Worm (Caenorhabditis elegans) whole organism, early embryonic: ENCODE measurements around the gene cyp-33B1.

Experiments
- B0310.2 ChIP-seq: sonication (generic microtip); optimal IDR thresholded peaks from 2 replicates; lab custom pipeline; 2016; ENCODE audit warnings: mild to moderate bottlenecking, missing genetic modification characterization, missing compliant biosample characterization
- F13C5.2 ChIP-seq: sonication (generic microtip); optimal IDR thresholded peaks from 2 replicates; lab custom pipeline; 2017; ENCODE audit warnings: mild to moderate bottlenecking, missing genetic modification characterization, inconsistent platforms, missing compliant biosample characterization
- aly-1 ChIP-seq: sonication (generic microtip); optimal IDR thresholded peaks from 2 replicates; lab custom pipeline; 2016; ENCODE audit warnings: missing genetic modification characterization, missing compliant biosample characterization
- ama-1 ChIP-seq: fragments of 150-350 bp; optimal IDR thresholded peaks from 2 replicates; lab custom pipeline; 2014
- ceh-13 ChIP-seq: fragments of 200-800 bp; sonication (Bioruptor generic); optimal IDR thresholded peaks from 2 replicates; lab custom pipeline; 2018; ENCODE audit warnings: mild to moderate bottlenecking, missing genetic modification characterization, missing compliant biosample characterization
- ceh-36 ChIP-seq: sonication (generic microtip); optimal IDR thresholded peaks from 2 replicates; lab custom pipeline; 2016; ENCODE audit warnings: missing genetic modification characterization, inconsistent platforms, missing compliant biosample characterization
- ets-7 ChIP-seq: sonication (generic microtip); optimal IDR thresholded peaks from 2 replicates; lab custom pipeline; 2016; ENCODE audit warnings: missing genotype, missing genetic modification characterization, missing compliant biosample characterization
- flt-1 ChIP-seq: fragments of 200-800 bp; sonication (Bioruptor generic); IDR thresholded peaks from 2 replicates; pipeline ENCODE4 v1.3.6; 2022; ENCODE audit warnings: missing genetic modification characterization, missing compliant biosample characterization
- hmbx-1 ChIP-seq: sonication (generic microtip); optimal IDR thresholded peaks from 2 replicates; lab custom pipeline; 2016; ENCODE audit warnings: mild to moderate bottlenecking, missing genetic modification characterization, missing compliant biosample characterization
- hmg-4 ChIP-seq: fragments of 200-800 bp; sonication (Bioruptor generic); optimal IDR thresholded peaks from 2 replicates; lab custom pipeline; 2018; ENCODE audit warnings: mild to moderate bottlenecking, missing genetic modification characterization, missing compliant biosample characterization
- hnd-1 ChIP-seq: sonication (generic microtip); optimal IDR thresholded peaks from 2 replicates; lab custom pipeline; 2016; ENCODE audit warnings: missing genetic modification characterization, missing compliant biosample characterization
- pes-1 ChIP-seq: fragments of 200-800 bp; sonication (Bioruptor generic); IDR thresholded peaks from 2 replicates; pipeline ENCODE4 v1.3.6; 2022; ENCODE audit warnings: missing genetic modification reagents, missing genetic modification characterization, missing compliant biosample characterization
- scrt-1 ChIP-seq: fragments of 200-800 bp; sonication (Bioruptor generic); IDR thresholded peaks from 2 replicates; pipeline ENCODE4 v1.3.6; 2022; ENCODE audit warnings: missing genetic modification characterization, missing compliant biosample characterization
- sea-1 ChIP-seq: fragments of 200-800 bp; sonication (Bioruptor generic); conservative IDR thresholded peaks from 2 replicates; pipeline ENCODE4 v1.3.6; 2022; ENCODE audit warnings: missing genetic modification characterization, missing compliant biosample characterization
- tbx-11 ChIP-seq: fragments of 200-800 bp; sonication (Bioruptor generic); IDR thresholded peaks from 2 replicates; pipeline ENCODE4 v1.3.6; 2022; ENCODE audit warnings: missing genetic modification characterization, missing compliant biosample characterization
- tbx-37 ChIP-seq: fragments of 200-800 bp; sonication (Bioruptor generic); conservative IDR thresholded peaks from 2 replicates; pipeline ENCODE4 v1.3.6; 2022; ENCODE audit warnings: missing genetic modification reagents, missing genetic modification characterization, missing compliant biosample characterization
- tra-4 ChIP-seq: sonication (generic microtip); optimal IDR thresholded peaks from 2 replicates; lab custom pipeline; 2017; ENCODE audit warnings: missing genetic modification characterization, missing compliant biosample characterization

cyp-33B1 gene

DNA sequence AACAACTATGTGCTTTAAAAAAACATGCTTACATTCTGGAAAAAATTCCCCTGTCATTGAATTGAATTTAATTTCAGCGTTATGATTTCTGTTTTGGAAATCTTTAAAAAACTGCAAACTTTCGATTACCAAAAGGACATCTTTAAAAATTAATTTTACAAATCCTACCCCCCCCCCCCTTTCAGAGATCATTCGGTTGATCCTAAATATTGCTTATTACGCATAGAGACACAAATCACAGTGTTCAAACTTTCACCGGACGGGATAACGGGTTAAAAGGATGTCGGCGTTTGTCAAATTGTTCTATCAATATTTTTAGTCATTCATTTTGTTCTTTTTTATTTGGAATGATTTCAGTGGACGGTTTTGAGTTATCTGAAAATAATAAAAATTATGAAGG is 7.9 kb upstream of the cyp-33B1 start, which contains the start of gene C25E10.4:
TSS of gene C25E10.4 (plus strand) at position 301 of the 400 bp plus-strand sequence.
- TF ChIP-seq ceh-36 (no peak), ama-1 (lab: Kevin White, UChicago) (no peak), ceh-13 (GFP tag; lab: Kevin White, UChicago) (no peak), tra-4 (tag; lab: Kevin White, UChicago) (no peak), F13C5.2 (tag; lab: Kevin White, UChicago) (no peak), scrt-1 (GFP tag; lab: Robert Waterston, UW) (no peak), hmbx-1 (tag; lab: Kevin White, UChicago) (no peak), tbx-37 (no peak), pes-1 (GFP tag; lab: Robert Waterston, UW) (no peak), tbx-11 (GFP tag; lab: Robert Waterston, UW) (no peak), B0310.2 (no peak), hmg-4 (GFP tag; lab: Kevin White, UChicago) (no peak), hnd-1 (tag; lab: Kevin White, UChicago) (no peak), ets-7 (tag; lab: Kevin White, UChicago) (no peak), sea-1 (GFP tag; lab: Robert Waterston, UW) (no peak), aly-1 (tag; lab: Kevin White, UChicago) (no peak), flt-1 (GFP tag; lab: Robert Waterston, UW) (no peak)

DNA sequence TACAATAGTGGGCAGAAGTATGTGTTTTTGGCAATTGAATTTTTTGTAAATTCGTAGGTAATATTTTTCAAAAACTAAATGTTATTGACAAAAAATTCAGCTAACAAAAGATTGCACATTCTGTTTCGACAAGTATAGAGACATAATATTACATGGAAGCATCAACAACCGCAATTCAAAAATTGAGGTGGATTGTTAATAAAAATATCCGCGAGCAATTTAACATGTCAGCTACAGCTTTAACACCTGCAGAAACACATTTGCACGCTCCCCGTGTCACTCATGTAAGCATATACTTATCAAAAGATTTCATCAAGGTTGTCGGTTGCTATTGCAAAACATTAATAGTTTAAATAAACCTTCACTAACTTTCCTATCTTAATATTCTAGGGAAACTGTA is 5.4 kb upstream of the cyp-33B1 start, which contains the start of gene srsx-34:
TSS of gene srsx-34 (plus strand) at position 301 of the 400 bp plus-strand sequence.
- TF ChIP-seq pes-1 (GFP tag; lab: Robert Waterston, UW), result no peak
- no peak for TF ChIP-seq hmbx-1 (tag; lab: Kevin White, UChicago)
- TF ChIP-seq hmg-4 (GFP tag; lab: Kevin White, UChicago), result no peak
- no peak for TF ChIP-seq tbx-11 (GFP tag; lab: Robert Waterston, UW)
- TF ChIP-seq hnd-1 (tag; lab: Kevin White, UChicago), result no peak
- TF ChIP-seq ets-7 (tag; lab: Kevin White, UChicago), result no peak
- TF ChIP-seq aly-1 (tag; lab: Kevin White, UChicago), result no peak
- no peak for TF ChIP-seq ceh-13 (GFP tag; lab: Kevin White, UChicago)
- no peak for TF ChIP-seq B0310.2
- TF ChIP-seq flt-1 (GFP tag; lab: Robert Waterston, UW), result no peak
- TF ChIP-seq F13C5.2 (tag; lab: Kevin White, UChicago), result no peak

DNA sequence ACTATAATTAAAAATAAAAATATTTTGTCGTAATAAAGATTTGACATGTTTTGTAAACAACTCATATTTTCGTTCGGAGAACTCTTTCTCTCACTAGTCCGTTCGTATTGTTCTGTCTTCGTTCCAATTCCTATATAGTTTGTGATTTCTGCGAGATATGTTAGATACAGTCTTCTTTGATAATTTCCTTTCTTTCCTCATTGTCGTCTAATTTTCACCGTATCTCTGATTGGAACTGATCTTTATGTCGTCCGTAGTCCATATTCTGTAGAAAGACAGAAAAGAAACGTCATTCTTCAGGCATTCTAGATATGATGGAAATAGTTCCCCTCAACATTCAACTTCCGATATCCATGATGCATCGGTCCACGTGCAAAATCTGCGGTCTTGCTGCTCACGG is 3.7 kb downstream of the cyp-33B1 start, which contains the start of gene nhr-30:
TSS of gene nhr-30 (plus strand) at position 301 of the 400 bp plus-strand sequence.
- TF ChIP-seq flt-1 (GFP tag; lab: Robert Waterston, UW), result no peak
- no peak for TF ChIP-seq ama-1 (lab: Kevin White, UChicago)
- TF ChIP-seq hnd-1 (tag; lab: Kevin White, UChicago), result no peak

DNA sequence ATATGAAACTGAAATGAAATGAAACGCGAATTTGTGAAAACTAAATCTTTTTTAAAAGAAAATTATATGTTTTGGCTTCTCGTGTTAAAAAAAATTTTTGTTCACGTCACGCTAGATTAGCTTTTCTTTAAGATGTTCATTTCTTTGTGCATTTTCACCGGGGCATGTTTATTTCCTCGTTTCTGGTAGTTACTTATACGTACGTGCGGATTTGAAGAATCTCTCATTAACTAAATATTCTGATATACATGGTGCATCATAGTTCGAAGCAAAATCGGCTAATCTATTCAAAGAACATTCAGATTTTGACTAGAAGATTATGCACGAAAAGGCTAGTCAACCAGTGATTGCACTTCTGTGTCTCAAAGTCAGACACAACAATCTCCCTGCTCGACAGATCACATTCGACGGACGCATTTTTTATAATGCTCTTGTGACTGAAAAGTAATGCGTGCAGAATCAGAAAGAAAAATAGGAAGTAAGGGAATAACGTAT is 6.5 kb downstream of the cyp-33B1 start, which contains the start of gene C25E10.17:
TSS of gene C25E10.17 (minus strand) at position 51 of the 495 bp plus-strand sequence.
- no peak for TF ChIP-seq pes-1 (GFP tag; lab: Robert Waterston, UW)
- TF ChIP-seq ceh-13 (GFP tag; lab: Kevin White, UChicago), result no peak

DNA sequence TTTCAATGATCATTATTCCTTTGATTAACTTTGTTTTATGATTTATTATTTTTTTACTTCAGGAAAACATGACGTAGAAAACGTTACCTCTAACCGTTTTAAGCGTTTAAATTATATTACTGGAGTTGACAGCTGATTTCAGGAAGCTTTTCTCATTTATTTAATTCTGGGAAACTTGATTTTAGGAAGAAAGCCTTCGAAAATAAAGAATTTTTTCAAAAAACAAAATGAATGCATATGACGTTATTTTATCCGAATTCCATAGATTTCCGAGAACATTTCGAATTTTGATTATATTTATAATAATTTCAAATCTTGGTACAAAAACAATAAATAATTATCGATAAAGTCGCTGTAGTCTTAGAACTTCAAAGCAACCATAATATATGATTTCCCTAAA is 8.1 kb downstream of the cyp-33B1 start:
- no peak for TF ChIP-seq tra-4 (tag; lab: Kevin White, UChicago)
- TF ChIP-seq ceh-36, result no peak
- no peak for TF ChIP-seq hnd-1 (tag; lab: Kevin White, UChicago)
- no peak for TF ChIP-seq aly-1 (tag; lab: Kevin White, UChicago)
- no peak for TF ChIP-seq ets-7 (tag; lab: Kevin White, UChicago)
- no peak for TF ChIP-seq ama-1 (lab: Kevin White, UChicago)
- no peak for TF ChIP-seq ceh-13 (GFP tag; lab: Kevin White, UChicago)
- no peak for TF ChIP-seq hmbx-1 (tag; lab: Kevin White, UChicago)
- TF ChIP-seq hmg-4 (GFP tag; lab: Kevin White, UChicago), result no peak
- no peak for TF ChIP-seq sea-1 (GFP tag; lab: Robert Waterston, UW)
- no peak for TF ChIP-seq F13C5.2 (tag; lab: Kevin White, UChicago)
- no peak for TF ChIP-seq tbx-11 (GFP tag; lab: Robert Waterston, UW)
- no peak for TF ChIP-seq flt-1 (GFP tag; lab: Robert Waterston, UW)
- TF ChIP-seq scrt-1 (GFP tag; lab: Robert Waterston, UW), result no peak
- no peak for TF ChIP-seq tbx-37
- no peak for TF ChIP-seq pes-1 (GFP tag; lab: Robert Waterston, UW)
- no peak for TF ChIP-seq B0310.2

DNA sequence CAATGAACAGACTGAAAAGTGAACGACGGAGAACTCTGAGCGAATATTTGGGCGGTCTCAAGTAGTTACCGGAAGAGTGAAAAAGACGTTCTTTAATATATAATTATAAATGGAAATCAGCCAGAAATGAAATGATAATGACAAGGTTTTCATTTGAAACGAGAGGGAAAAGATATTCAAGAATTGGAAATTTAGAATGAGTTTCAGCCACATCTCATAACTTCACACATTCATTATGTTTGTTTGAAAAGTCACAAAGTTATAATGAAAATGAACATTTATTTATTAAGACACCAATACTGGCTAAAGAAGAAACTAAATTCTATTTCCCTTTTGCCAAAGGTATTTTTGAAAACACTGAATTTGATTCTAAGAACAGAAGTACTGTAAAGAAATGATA is 10.0 kb downstream of the cyp-33B1 start, which contains the start of gene C25E10.7:
TSS of gene C25E10.7 (minus strand) at position 101 of the 400 bp plus-strand sequence.
- no peak for TF ChIP-seq aly-1 (tag; lab: Kevin White, UChicago)

DNA sequence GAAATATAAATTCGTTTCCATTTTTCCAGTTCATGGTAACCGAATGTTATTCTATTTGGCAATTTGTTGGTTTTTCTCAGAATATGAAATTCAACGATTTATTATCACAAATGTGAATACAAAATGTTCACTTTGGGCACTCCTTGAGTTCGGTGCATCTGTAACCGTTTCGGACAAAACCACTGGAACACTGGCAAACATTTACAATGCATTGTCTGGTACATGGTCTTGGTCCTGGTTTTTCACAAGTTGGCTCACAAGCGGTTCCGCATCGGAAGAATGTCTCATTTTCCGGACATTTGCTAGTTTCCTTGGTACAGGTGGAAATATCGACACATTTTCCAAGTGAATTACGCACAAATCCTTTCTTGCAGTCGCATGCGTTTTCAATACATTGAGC is 12.1 kb downstream of the cyp-33B1 start:
- TF ChIP-seq pes-1 (GFP tag; lab: Robert Waterston, UW) (no peak), ets-7 (tag; lab: Kevin White, UChicago) (no peak), ceh-13 (GFP tag; lab: Kevin White, UChicago) (no peak), tbx-11 (GFP tag; lab: Robert Waterston, UW) (no peak), sea-1 (GFP tag; lab: Robert Waterston, UW) (no peak), B0310.2 (no peak), hmbx-1 (tag; lab: Kevin White, UChicago) (no peak), ama-1 (lab: Kevin White, UChicago) (no peak), scrt-1 (GFP tag; lab: Robert Waterston, UW) (no peak), tra-4 (tag; lab: Kevin White, UChicago) (no peak), hmg-4 (GFP tag; lab: Kevin White, UChicago) (no peak), flt-1 (GFP tag; lab: Robert Waterston, UW) (no peak), aly-1 (tag; lab: Kevin White, UChicago) (no peak), F13C5.2 (tag; lab: Kevin White, UChicago) (no peak), ceh-36 (no peak), tbx-37 (no peak), hnd-1 (tag; lab: Kevin White, UChicago) (no peak)
